Fruit fly (Drosophila melanogaster): ENCODE measurements around the gene dos.

The dos gene

dm6 chr3L:2570269-2570723 is 18.9 kb upstream of the dos start (continued):
- peak; percentile 58 for TF ChIP-seq tap (tag; optimal IDR thresholded peaks at IDR 0.05)
- TF ChIP-seq dmrt99B (tag; optimal IDR thresholded peaks at IDR 0.05), result peak; percentile 69
- peak; percentile 12 for TF ChIP-seq CG3281 (GFP tag; optimal IDR thresholded peaks at IDR 0.05)
- TF ChIP-seq fd3F (GFP tag; optimal IDR thresholded peaks at IDR 0.05), result no peak
- no peak for TF ChIP-seq BEAF-32 (GFP tag; optimal IDR thresholded peaks at IDR 0.05)
- no peak for TF ChIP-seq CG2678 (tag; optimal IDR thresholded peaks at IDR 0.05)
- no peak for TF ChIP-seq CG7271 (tag; optimal IDR thresholded peaks at IDR 0.05)
- TF ChIP-seq pan (optimal IDR thresholded peaks at IDR 0.05), result no peak
- TF ChIP-seq pan (GFP tag; optimal IDR thresholded peaks at IDR 0.05 in 1 of 2, IDR thresholded peaks at IDR 0.05 in 1 of 2), result peak in 1 of 2 experiments; percentile 45
- peak; percentile 68 for TF ChIP-seq Blimp-1 (GFP tag; optimal IDR thresholded peaks at IDR 0.05)
- TF ChIP-seq CG12071 (GFP tag; optimal IDR thresholded peaks at IDR 0.05), result peak; percentile 59
- TF ChIP-seq CG11695 (GFP tag; IDR thresholded peaks at IDR 0.05), result 0 out of 3 replicates have a peak, but pooled peaks have one; percentile 45
- TF ChIP-seq ase (GFP tag; IDR thresholded peaks at IDR 0.05), result peak; percentile 32; the same call in 1 of the 3 replicates
- TF ChIP-seq Kr (GFP tag; optimal IDR thresholded peaks at IDR 0.05), result no peak
- TF ChIP-seq pum (GFP tag; optimal IDR thresholded peaks at IDR 0.05), result no peak
- no peak for TF ChIP-seq C15 (GFP tag; IDR thresholded peaks at IDR 0.05)
- TF ChIP-seq CG9727 (GFP tag; optimal IDR thresholded peaks at IDR 0.05), result peak; percentile 3
- peak; percentile 23; the same call in 1 of the 3 replicates for TF ChIP-seq CG14050 (GFP tag; IDR thresholded peaks at IDR 0.05)
- TF ChIP-seq peb (GFP tag; IDR thresholded peaks at IDR 0.05), result no peak
- no peak for TF ChIP-seq ewg (GFP tag; optimal IDR thresholded peaks at IDR 0.05)
- no peak for TF ChIP-seq zfh2 (GFP tag; optimal IDR thresholded peaks at IDR 0.05)
- no peak for TF ChIP-seq CG3847 (GFP tag; IDR thresholded peaks at IDR 0.05)
- no peak for TF ChIP-seq CG10959 (GFP tag; IDR thresholded peaks at IDR 0.05)
- no peak for TF ChIP-seq jing (GFP tag; optimal IDR thresholded peaks at IDR 0.05)
- peak; percentile 52 for TF ChIP-seq odd (GFP tag; optimal IDR thresholded peaks at IDR 0.05)
- peak; percentile 48; the same call in 1 of the 2 replicates for TF ChIP-seq Ptx1 (GFP tag; IDR thresholded peaks at IDR 0.05)
- no peak for TF ChIP-seq chn (GFP tag; optimal IDR thresholded peaks at IDR 0.05)
- TF ChIP-seq Xrp1 (GFP tag; IDR thresholded peaks at IDR 0.05), result peak; percentile 65
- peak; percentile 49 for TF ChIP-seq stc (GFP tag; IDR thresholded peaks at IDR 0.05)
- TF ChIP-seq CG1602 (GFP tag; optimal IDR thresholded peaks at IDR 0.05), result no peak
- peak; percentile 65 for TF ChIP-seq vvl (GFP tag; IDR thresholded peaks at IDR 0.05)
- TF ChIP-seq Nf-YC (tag; optimal IDR thresholded peaks at IDR 0.05), result no peak
- no peak for TF ChIP-seq tna (GFP tag; IDR thresholded peaks at IDR 0.05; ENCODE audit: partially characterized antibody)
- peak; percentile 71 for TF ChIP-seq CG17359 (tag; optimal IDR thresholded peaks at IDR 0.05)
- no peak for TF ChIP-seq gcm2 (GFP tag; optimal IDR thresholded peaks at IDR 0.05)
- peak; percentile 44 for TF ChIP-seq CG12219 (GFP tag; optimal IDR thresholded peaks at IDR 0.05)
- peak; percentile 34 for TF ChIP-seq CG10267 (tag; optimal IDR thresholded peaks at IDR 0.05)
- peak; percentile 30 for TF ChIP-seq CG10979 (tag; optimal IDR thresholded peaks at IDR 0.05)
- TF ChIP-seq Meics (GFP tag; optimal IDR thresholded peaks at IDR 0.05), result peak; percentile 32
- TF ChIP-seq ato (GFP tag; IDR thresholded peaks at IDR 0.05; ENCODE audit: partially characterized antibody), result no peak
- TF ChIP-seq CG10366 (GFP tag; IDR thresholded peaks at IDR 0.05), result peak; percentile 30; the same call in 1 of the 2 replicates
- TF ChIP-seq Sox100B (GFP tag; optimal IDR thresholded peaks at IDR 0.05), result peak; percentile 46
- TF ChIP-seq gsb (GFP tag; IDR thresholded peaks at IDR 0.05), result no peak
- peak; percentile 12; the same call in 1 of the 3 replicates for TF ChIP-seq Optix (GFP tag; IDR thresholded peaks at IDR 0.05)
- TF ChIP-seq bcd (GFP tag; optimal IDR thresholded peaks at IDR 0.05), result no peak
- TF ChIP-seq gsb-n (tag; optimal IDR thresholded peaks at IDR 0.05), result peak; percentile 62
- TF ChIP-seq CG18262 (tag; optimal IDR thresholded peaks at IDR 0.05), result peak; percentile 64
- peak; percentile 4 for TF ChIP-seq CG6854 (GFP tag; optimal IDR thresholded peaks at IDR 0.05)
- peak; percentile 19 to 39 for TF ChIP-seq dpn (GFP tag; optimal IDR thresholded peaks at IDR 0.05)
- TF ChIP-seq CG1603 (tag; optimal IDR thresholded peaks at IDR 0.05), result peak; percentile 58
